Worm (Caenorhabditis elegans): ENCODE results near the gene mrpl-11.

The mrpl-11 gene

DNA sequence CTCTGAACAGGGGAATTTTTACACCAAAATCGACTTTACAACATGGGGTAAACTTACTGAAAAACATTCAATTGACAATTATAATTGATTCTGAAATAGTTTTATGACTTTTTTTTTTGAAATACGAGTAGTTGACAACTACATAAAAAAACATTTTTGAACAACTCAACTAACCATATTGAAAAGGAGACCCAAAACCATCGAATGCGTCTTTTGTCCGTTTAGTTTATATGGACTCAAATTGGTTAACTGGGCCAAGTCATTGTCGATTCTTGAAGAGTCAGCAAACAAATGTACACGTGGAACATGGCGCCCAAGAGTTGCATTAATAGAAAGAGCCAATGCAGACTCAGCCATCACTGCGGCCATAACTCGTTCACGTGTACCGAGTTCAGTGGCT lies 49.0 kb downstream of the mrpl-11 start:
- TF ChIP-seq zag-1 (tag; optimal IDR thresholded peaks at IDR 0.05) = no peak

ce11 chrIII:8767292-8767829 lies 49.9 kb downstream of the mrpl-11 start, which contains the start of gene mig-22:
mig-22 (minus strand) TSS chrIII:8767342.
- TF ChIP-seq R02D3.7 (tag; optimal IDR thresholded peaks at IDR 0.05) (no peak), nhr-25 (tag; optimal IDR thresholded peaks at IDR 0.05) (peak; percentile 83), nhr-23 (tag; optimal IDR thresholded peaks at IDR 0.05) (peak; percentile 17)

- TF ChIP-seq snpc-4 (tag; optimal IDR thresholded peaks at IDR 0.05) (peak; percentile 28), R02D3.7 (tag; optimal IDR thresholded peaks at IDR 0.05) (peak; percentile 32), nhr-43 (tag; optimal IDR thresholded peaks at IDR 0.05; ENCODE audit: poor library complexity, severe bottlenecking) (peak; percentile 74), ceh-9 (tag; optimal IDR thresholded peaks at IDR 0.05) (no peak), ceh-28 (tag; optimal IDR thresholded peaks at IDR 0.05) (peak; percentile 48), ceh-82 (tag; optimal IDR thresholded peaks at IDR 0.05) (no peak), sea-2 (GFP tag; optimal IDR thresholded peaks at IDR 0.05) (no peak), mml-1 (tag; optimal IDR thresholded peaks at IDR 0.05) (no peak), pqm-1 (tag; optimal IDR thresholded peaks at IDR 0.05) (no peak), nhr-23 (tag; optimal IDR thresholded peaks at IDR 0.05) (peak; percentile 47), nhr-67 (tag; optimal IDR thresholded peaks at IDR 0.05) (peak; percentile 38), skn-1 (tag; optimal IDR thresholded peaks at IDR 0.05) (peak; percentile 42), pha-4 (tag; optimal IDR thresholded peaks at IDR 0.05) (peak; percentile 57), egl-27 (tag; optimal IDR thresholded peaks at IDR 0.05) (no peak), hmg-11 (tag; optimal IDR thresholded peaks at IDR 0.05) (peak; percentile 86), nhr-12 (tag; optimal IDR thresholded peaks at IDR 0.05) (no peak), elt-2 (tag; optimal IDR thresholded peaks at IDR 0.05) (peak; percentile 32), nfya-1 (tag; optimal IDR thresholded peaks at IDR 0.05; ENCODE audit: insufficient read depth) (peak; percentile 59)
Measured at ce11 chrIII:8767889-8768361, 50.5 kb downstream of the mrpl-11 start, which contains the start of gene mtss-1. mtss-1 (plus strand) TSS chrIII:8768311.

All from whole organism, L3 larva.